Worm (Caenorhabditis elegans): ENCODE measurements around the gene folt-2.

folt-2 gene

ce11 chrV:2861505-2861904 is 13.9 kb downstream of the folt-2 start, which contains the start of gene srh-270:
TSS of gene srh-270 (minus strand) at chrV:2861605.
- no peak for TF ChIP-seq dmd-8 (GFP tag; IDR thresholded peaks at IDR 0.05)
- no peak for TF ChIP-seq ceh-44 (GFP tag; IDR thresholded peaks at IDR 0.05)
- TF ChIP-seq cey-2 (tag; optimal IDR thresholded peaks at IDR 0.05; ENCODE audit: borderline replicate concordance, insufficient read depth), result no peak
- TF ChIP-seq vab-7 (GFP tag; IDR thresholded peaks at IDR 0.05), result no peak
- TF ChIP-seq F10B5.3 (tag; optimal IDR thresholded peaks at IDR 0.05), result no peak
- no peak for TF ChIP-seq dmd-6 (GFP tag; IDR thresholded peaks at IDR 0.05)
- no peak for TF ChIP-seq ztf-7 (tag; optimal IDR thresholded peaks at IDR 0.05)
- no peak for TF ChIP-seq pha-4 (GFP tag; IDR thresholded peaks at IDR 0.05)
- TF ChIP-seq pha-4 (tag; optimal IDR thresholded peaks at IDR 0.05), result no peak
- TF ChIP-seq nhr-102 (tag; optimal IDR thresholded peaks at IDR 0.05), result no peak
- TF ChIP-seq aha-1 (tag), result peak; percentile 2
- peak in 1 of 2 experiments; percentile 17 for TF ChIP-seq unc-62 (GFP tag; optimal IDR thresholded peaks at IDR 0.05 in 1 of 2)
- TF ChIP-seq unc-62 (tag; optimal IDR thresholded peaks at IDR 0.05), result no peak
- no peak for TF ChIP-seq lin-15B (tag; optimal IDR thresholded peaks at IDR 0.05)

- peak in 1 of 2 experiments; percentile 74 for TF ChIP-seq unc-62 (GFP tag; optimal IDR thresholded peaks at IDR 0.05 in 1 of 2)
- TF ChIP-seq unc-62 (tag; optimal IDR thresholded peaks at IDR 0.05), result no peak
- no peak for TF ChIP-seq R02D3.7 (tag; optimal IDR thresholded peaks at IDR 0.05)
These were observed 15.7 kb downstream of the folt-2 start, which contains the start of gene srj-54 for ce11 chrV:2859738-2860137. TSS of gene srj-54 (minus strand) at chrV:2859838.

- TF ChIP-seq nhr-41 (GFP tag; IDR thresholded peaks at IDR 0.05), result no peak
- no peak for TF ChIP-seq cey-2 (tag; optimal IDR thresholded peaks at IDR 0.05; ENCODE audit: borderline replicate concordance, insufficient read depth)
- TF ChIP-seq spr-3 (GFP tag; optimal IDR thresholded peaks at IDR 0.05), result no peak
- TF ChIP-seq ceh-44 (GFP tag; IDR thresholded peaks at IDR 0.05), result no peak
- TF ChIP-seq hmg-1.1 (GFP tag; IDR thresholded peaks at IDR 0.05), result no peak
- no peak for TF ChIP-seq nhr-111 (GFP tag; optimal IDR thresholded peaks at IDR 0.05)
- TF ChIP-seq madf-9 (GFP tag; conservative IDR thresholded peaks at IDR 0.05), result no peak
- no peak for TF ChIP-seq hlh-30 (tag; optimal IDR thresholded peaks at IDR 0.05; ENCODE audit: insufficient read depth)
- TF ChIP-seq ztf-7 (tag; optimal IDR thresholded peaks at IDR 0.05), result no peak
- no peak for TF ChIP-seq Y105C5A.15 (GFP tag; IDR thresholded peaks at IDR 0.05)
- TF ChIP-seq ZK337.2 (GFP tag; IDR thresholded peaks at IDR 0.05), result no peak
- no peak for TF ChIP-seq Y75B8A.6 (GFP tag; IDR thresholded peaks at IDR 0.05)
- TF ChIP-seq gei-8 (GFP tag; optimal IDR thresholded peaks at IDR 0.05), result no peak
- no peak for TF ChIP-seq nhr-11 (tag; optimal IDR thresholded peaks at IDR 0.05)
- no peak for TF ChIP-seq vab-7 (GFP tag; IDR thresholded peaks at IDR 0.05)
- TF ChIP-seq egl-43 (GFP tag; IDR thresholded peaks at IDR 0.05), result no peak
- TF ChIP-seq nhr-48 (tag; optimal IDR thresholded peaks at IDR 0.05), result no peak
- no peak for TF ChIP-seq zfp-3 (GFP tag; conservative IDR thresholded peaks at IDR 0.05)
These were observed 17.6 kb downstream of the folt-2 start, which contains the start of gene srj-55 for ce11 chrV:2857842-2858241. TSS of gene srj-55 (minus strand) at chrV:2857942.

- TF ChIP-seq mxl-2 (GFP tag; conservative IDR thresholded peaks at IDR 0.05), result no peak
These were observed 19.9 kb downstream of the folt-2 start, which contains the start of gene srj-57 for ce11 chrV:2855473-2855872. TSS of gene srj-57 (minus strand) at chrV:2855573.

- TF ChIP-seq pqm-1 (tag; optimal IDR thresholded peaks at IDR 0.05) (peak; percentile 43), dmd-9 (GFP tag; IDR thresholded peaks at IDR 0.05) (no peak), daf-16 (GFP tag; optimal IDR thresholded peaks at IDR 0.05) (no peak), daf-16 (tag; optimal IDR thresholded peaks at IDR 0.05) (peak; percentile 45), php-3 (GFP tag; IDR thresholded peaks at IDR 0.05) (peak; percentile 70), dmd-6 (GFP tag; IDR thresholded peaks at IDR 0.05) (peak; percentile 90), nhr-28 (tag; optimal IDR thresholded peaks at IDR 0.05) (peak; percentile 84)
These were observed 26.3 kb downstream of the folt-2 start, which contains the start of gene ugt-53 for ce11 chrV:2849071-2849470. TSS of gene ugt-53 (plus strand) at chrV:2849343.

Measured in whole organism, L4 larva.